Fruit fly (Drosophila melanogaster) whole organism, wandering third instar larva: ENCODE results near the gene Hez.

Source experiments
- Myc ChIP-seq: fragments of >200 bp; optimal IDR thresholded peaks from 2 replicates; lab custom pipeline; 2017
- ey ChIP-seq: fragments of 200-800 bp; sonication (Bioruptor generic); optimal IDR thresholded peaks from 2 replicates; lab custom pipeline; 2016; ENCODE audit warnings: missing biosample characterization, missing genetic modification characterization
- usp ChIP-seq: fragments of >200 bp; optimal IDR thresholded peaks from 2 replicates; lab custom pipeline; 2017; ENCODE audit warnings: missing biosample characterization, missing genetic modification characterization

DNA sequence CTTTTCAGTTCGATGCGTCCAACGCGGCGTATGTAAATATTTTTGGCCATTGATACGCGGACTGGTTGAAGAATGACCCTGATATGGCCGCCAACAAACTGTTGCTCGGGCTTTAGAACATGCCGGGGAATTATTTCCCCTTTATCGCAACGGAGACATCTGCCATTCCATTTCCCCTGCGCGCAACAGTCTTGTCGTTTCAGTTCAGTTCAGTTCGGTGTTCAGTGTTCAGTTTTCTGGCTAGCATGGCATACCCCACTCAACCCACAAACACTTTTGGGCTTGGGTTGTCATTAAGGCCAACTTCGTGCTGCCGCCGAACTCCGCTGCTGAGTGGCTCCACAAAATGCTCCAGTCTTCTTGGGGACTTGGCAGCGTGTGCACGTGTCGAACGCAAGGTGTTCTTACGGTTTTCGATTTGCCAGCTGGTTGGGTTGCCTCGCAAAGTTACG is 13.2 kb upstream of the Hez start, which contains the start of gene bma:
- TF ChIP-seq Myc (lab: Kevin White, UChicago) (no peak), ey (no peak), usp (GFP tag; lab: Kevin White, UChicago) (no peak)
